Worm (Caenorhabditis elegans) whole organism, L2 larva: ENCODE measurements around the gene C11E4.8.

ENCODE experiments used
- R02D3.7 ChIP-seq: fragments of 150-350 bp; optimal IDR thresholded peaks from 2 replicates; lab custom pipeline; 2014; ENCODE audit warnings: missing biosample characterization, missing genetic modification characterization
- fos-1 ChIP-seq: fragments of 150-350 bp; optimal IDR thresholded peaks from 2 replicates; lab custom pipeline; 2014; ENCODE audit warnings: missing biosample characterization, missing genetic modification characterization
- lin-13 ChIP-seq: fragments of 150-350 bp; optimal IDR thresholded peaks from 2 replicates; lab custom pipeline; 2014; ENCODE audit warnings: missing biosample characterization, missing genetic modification reagents, missing genetic modification characterization
- nhr-11 ChIP-seq: fragments of 150-350 bp; optimal IDR thresholded peaks from 2 replicates; lab custom pipeline; 2014; ENCODE audit warnings: missing biosample characterization, missing genetic modification characterization
- nhr-237 ChIP-seq: fragments of 150-350 bp; optimal IDR thresholded peaks from 2 replicates; lab custom pipeline; 2014; ENCODE audit warnings: missing biosample characterization, missing genetic modification characterization
- nhr-6 ChIP-seq: fragments of 150-350 bp; optimal IDR thresholded peaks from 2 replicates; lab custom pipeline; 2014; ENCODE audit warnings: missing biosample characterization, missing genetic modification characterization
- unc-55 ChIP-seq: fragments of 150-350 bp; sonication (generic microtip); optimal IDR thresholded peaks from 3 replicates; lab custom pipeline; 2014; ENCODE audit warnings: missing biosample characterization, missing genetic modification reagents, missing genetic modification characterization

- TF ChIP-seq R02D3.7 (tag; lab: Kevin White, UChicago) (no peak), nhr-6 (tag; lab: Kevin White, UChicago) (no peak), nhr-11 (tag; lab: Kevin White, UChicago) (no peak), lin-13 (GFP tag; lab: Kevin White, UChicago) (no peak), unc-55 (no peak), nhr-237 (tag; lab: Kevin White, UChicago) (no peak), fos-1 (tag; lab: Kevin White, UChicago) (no peak)
Measured at ce11 chrX:9597299-9597698, 22.9 kb upstream of the C11E4.8 start.
